Worm (Caenorhabditis elegans) whole organism, L4 larva: ENCODE results near the gene Y105C5A.1274.
"Not testable (repeated sequence)": the region's sequence is repeated elsewhere in the genome, so short reads cannot be mapped to it uniquely, and the experiment has no call there.

Experiments
- daf-19 ChIP-seq: fragments of 200-800 bp; sonication (Bioruptor generic); conservative IDR thresholded peaks from 2 replicates; pipeline ENCODE4 v1.3.6; 2022; ENCODE audit warnings: missing genetic modification characterization, missing compliant biosample characterization
- dmd-8 ChIP-seq: fragments of 200-800 bp; sonication (Bioruptor generic); IDR thresholded peaks from 2 replicates; pipeline ENCODE4 v1.3.6; 2022; ENCODE audit warnings: missing genetic modification characterization, missing compliant biosample characterization
- egl-43 ChIP-seq: fragments of 200-800 bp; sonication (Bioruptor generic); IDR thresholded peaks from 2 replicates; pipeline ENCODE4 v1.3.6; 2022; ENCODE audit warnings: missing genetic modification reagents, missing genetic modification characterization, missing compliant biosample characterization
- mdl-1 ChIP-seq, 2 experiments: fragments of 150-350 bp in 1 of 2; sonication (generic microtip) in 1 of 2; optimal IDR thresholded peaks; 2 replicates each; lab custom pipeline; 2014 to 2017; ENCODE audit warnings: missing biosample characterization in 2 of 2, missing genetic modification characterization in 2 of 2
- nhr-77 ChIP-seq: fragments of 150-350 bp; optimal IDR thresholded peaks from 2 replicates; lab custom pipeline; 2014; ENCODE audit warnings: missing biosample characterization, missing genetic modification characterization
- saeg-2 ChIP-seq: fragments of 200-800 bp; sonication (Bioruptor generic); IDR thresholded peaks from 2 replicates; pipeline ENCODE4 v1.3.6; 2022; ENCODE audit warnings: missing genetic modification reagents, missing genetic modification characterization, missing compliant biosample characterization
- snpc-1.2 ChIP-seq: fragments of 200-800 bp; sonication (Bioruptor generic); IDR thresholded peaks from 2 replicates; pipeline ENCODE4 v1.3.6; 2022; ENCODE audit warnings: missing genetic modification reagents, missing genetic modification characterization, missing compliant biosample characterization
- zip-2 ChIP-seq: fragments of 150-350 bp; optimal IDR thresholded peaks from 2 replicates; lab custom pipeline; 2014; ENCODE audit warnings: missing biosample characterization, missing genetic modification characterization

Gene Y105C5A.1274

ce11 chrIV:15677062-15677461 is 42.5 kb downstream of the Y105C5A.1274 start:
- peak; percentile 88 for TF ChIP-seq snpc-1.2 (GFP tag; lab: Robert Waterston, UW)

- peak; percentile 81 for TF ChIP-seq snpc-1.2 (GFP tag; lab: Robert Waterston, UW)
These were observed 43.1 kb downstream of the Y105C5A.1274 start for ce11 chrIV:15677629-15678028.

DNA sequence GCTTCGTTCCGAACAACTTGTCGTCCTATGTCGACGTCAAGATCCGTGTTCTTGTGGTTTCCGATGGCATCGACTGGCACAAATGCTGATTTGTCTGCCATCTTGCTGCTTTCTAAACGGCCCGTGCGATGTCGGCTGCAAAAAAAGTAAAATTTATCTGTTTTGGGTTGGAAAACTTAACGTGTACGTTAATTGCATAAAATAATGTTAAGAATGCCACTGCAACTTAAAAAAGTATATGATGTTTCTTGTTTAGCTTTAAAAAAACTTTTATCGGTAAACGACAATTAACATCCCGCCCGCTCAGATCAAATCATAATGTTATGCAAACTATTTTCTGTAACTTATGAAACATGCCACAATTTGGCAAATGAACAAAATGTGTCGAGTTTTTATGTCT is 46.9 kb downstream of the Y105C5A.1274 start, which contains the start of gene Y105C5A.26:
Y105C5A.26 (minus strand) TSS at position 101 of the 400 bp plus-strand sequence.
- not testable (repeated sequence) for TF ChIP-seq daf-19 (GFP tag; lab: Robert Waterston, UW); nhr-77 (tag; lab: Kevin White, UChicago); dmd-8 (GFP tag; lab: Robert Waterston, UW)

DNA sequence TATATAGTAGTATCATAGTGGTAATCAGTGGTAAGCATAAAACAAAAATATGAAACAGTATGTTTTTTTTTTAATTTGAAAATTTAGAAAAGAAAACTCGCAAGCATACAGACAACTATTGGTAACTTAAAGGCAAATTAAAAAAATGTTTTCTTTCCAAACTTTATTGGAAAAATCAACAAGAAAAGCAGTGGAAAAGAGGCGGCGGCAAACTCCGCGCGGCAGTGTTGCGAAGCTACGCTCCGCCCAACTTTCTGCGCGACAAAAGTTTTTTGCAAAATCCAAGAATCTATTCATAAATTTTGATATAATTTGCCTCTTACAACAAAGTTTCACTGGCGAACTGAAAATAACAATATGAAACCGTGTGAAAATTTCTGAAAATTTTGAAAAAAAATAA is 50.0 kb downstream of the Y105C5A.1274 start:
- TF ChIP-seq snpc-1.2 (GFP tag; lab: Robert Waterston, UW) (peak; percentile 82), mdl-1 (tag; optimal IDR thresholded peaks at IDR 0.05; lab: Kevin White, UChicago) (no peak), saeg-2 (GFP tag; lab: Robert Waterston, UW) (no peak), zip-2 (tag; lab: Kevin White, UChicago) (no peak), egl-43 (no peak)
- TF ChIP-seq, all 104 proteins: peak for 1
